Fruit fly (Drosophila melanogaster) whole organism, embryonic: ENCODE measurements around the gene CG10584.
A peak's percentile ranks its signal among the peaks of the same experiment; 100 is the strongest.

Experiments
- Awh ChIP-seq: fragments of 200-800 bp; sonication (Bioruptor generic); IDR thresholded peaks from 2 replicates; pipeline ENCODE4, ENCODE4 v1.3.6; 2022; ENCODE audit warnings: missing biosample characterization, missing genetic modification characterization
- B-H2 ChIP-seq: fragments of 200-800 bp; sonication (Bioruptor generic); optimal IDR thresholded peaks from 2 replicates; lab custom pipeline; 2018; ENCODE audit warnings: missing biosample characterization, mild to moderate bottlenecking, missing genetic modification characterization
- CG10267 ChIP-seq: fragments of 200-800 bp; sonication (Bioruptor generic); optimal IDR thresholded peaks from 2 replicates; lab custom pipeline; 2018; ENCODE audit warnings: missing biosample characterization, mild to moderate bottlenecking, missing genetic modification characterization, moderate library complexity
- CG10979 ChIP-seq: fragments of 200-800 bp; sonication (Bioruptor generic); optimal IDR thresholded peaks from 2 replicates; lab custom pipeline; 2018; ENCODE audit warnings: missing biosample characterization, mild to moderate bottlenecking, missing genetic modification characterization, moderate library complexity
- CG11398 ChIP-seq: fragments of 200-800 bp; sonication (Bioruptor generic); optimal IDR thresholded peaks from 2 replicates; lab custom pipeline; 2016; ENCODE audit warnings: missing biosample characterization, missing genetic modification characterization
- CG12659 ChIP-seq: fragments of 200-800 bp; sonication (Bioruptor generic); optimal IDR thresholded peaks from 3 replicates; lab custom pipeline; 2017; ENCODE audit warnings: mild to moderate bottlenecking, missing biosample characterization, missing genetic modification reagents, missing genetic modification characterization
- CG14014 ChIP-seq: fragments of 200-800 bp; sonication (Bioruptor generic); IDR thresholded peaks from 2 replicates; pipeline ENCODE4 v1.3.6; 2022; ENCODE audit warnings: missing biosample characterization, missing genetic modification characterization
- CG15514 ChIP-seq: fragments of 200-800 bp; sonication (Bioruptor generic); optimal IDR thresholded peaks from 3 replicates; lab custom pipeline; 2017; ENCODE audit warnings: missing biosample characterization, missing genetic modification characterization, mild to moderate bottlenecking, moderate library complexity, missing genetic modification reagents
- CG15696 ChIP-seq: fragments of 200-800 bp; sonication (Bioruptor generic); optimal IDR thresholded peaks from 2 replicates; lab custom pipeline; 2019; ENCODE audit warnings: missing biosample characterization, mild to moderate bottlenecking, missing genetic modification characterization, moderate library complexity
- CG17385 ChIP-seq: fragments of 200-800 bp; sonication (Bioruptor generic); optimal IDR thresholded peaks from 3 replicates; lab custom pipeline; 2018; ENCODE audit warnings: missing biosample characterization, mild to moderate bottlenecking, missing genetic modification characterization
- CG17912 ChIP-seq: fragments of 200-800 bp; sonication (Bioruptor generic); optimal IDR thresholded peaks from 2 replicates; lab custom pipeline; 2018; ENCODE audit warnings: missing biosample characterization, mild to moderate bottlenecking, missing genetic modification characterization
- CG18011 ChIP-seq: fragments of 200-800 bp; sonication (Bioruptor generic); optimal IDR thresholded peaks from 2 replicates; lab custom pipeline; 2017; ENCODE audit warnings: missing biosample characterization, missing genetic modification characterization, mild to moderate bottlenecking, moderate library complexity, missing genotype
- CG3065 ChIP-seq: fragments of 200-800 bp; sonication (Bioruptor generic); optimal IDR thresholded peaks from 2 replicates; lab custom pipeline; 2016; ENCODE audit warnings: missing biosample characterization, missing genetic modification characterization
- CG3281 ChIP-seq: fragments of 200-800 bp; sonication (Bioruptor generic); optimal IDR thresholded peaks from 3 replicates; lab custom pipeline; 2017; ENCODE audit warnings: missing biosample characterization, mild to moderate bottlenecking, missing genetic modification characterization
- CG34376 ChIP-seq: fragments of 200-800 bp; sonication (Bioruptor generic); optimal IDR thresholded peaks from 2 replicates; lab custom pipeline; 2018; ENCODE audit warnings: missing biosample characterization, mild to moderate bottlenecking, missing genetic modification characterization
- CG4328 ChIP-seq: fragments of 200-800 bp; sonication (Bioruptor generic); optimal IDR thresholded peaks from 3 replicates; lab custom pipeline; 2017; ENCODE audit warnings: missing biosample characterization, missing genetic modification reagents, missing genetic modification characterization
- CG6791 ChIP-seq: fragments of 200-800 bp; sonication (Bioruptor generic); IDR thresholded peaks from 3 replicates; pipeline ENCODE4 v1.3.6; 2022; ENCODE audit warnings: missing biosample characterization, missing genetic modification characterization; ENCODE audit not compliant: partially characterized antibody
- CG7839 ChIP-seq: fragments of 200-800 bp; sonication (Bioruptor generic); optimal IDR thresholded peaks from 3 replicates; lab custom pipeline; 2018; ENCODE audit warnings: missing biosample characterization, mild to moderate bottlenecking, missing genetic modification characterization, moderate library complexity
- CG9437 ChIP-seq: fragments of 200-800 bp; sonication (Bioruptor generic); optimal IDR thresholded peaks from 2 replicates; lab custom pipeline; 2018; ENCODE audit warnings: missing biosample characterization, mild to moderate bottlenecking, missing genetic modification characterization
- CG9932 ChIP-seq: fragments of 200-800 bp; sonication (Bioruptor generic); IDR thresholded peaks from 2 replicates; pipeline ENCODE4 v1.3.6; 2022; ENCODE audit warnings: missing biosample characterization, missing genetic modification characterization
- CrebB ChIP-seq: fragments of 200-800 bp; sonication (Bioruptor generic); optimal IDR thresholded peaks from 3 replicates; lab custom pipeline; 2018; ENCODE audit warnings: missing biosample characterization, mild to moderate bottlenecking, missing genetic modification characterization
- Doc3 ChIP-seq: fragments of 200-800 bp; sonication (Bioruptor generic); IDR thresholded peaks from 3 replicates; pipeline ENCODE4 v1.3.6; 2022; ENCODE audit warnings: missing biosample characterization, missing genetic modification characterization; ENCODE audit not compliant: partially characterized antibody
- E2f2 ChIP-seq: fragments of 200-800 bp; sonication (Bioruptor generic); IDR thresholded peaks from 2 replicates; pipeline ENCODE4 v1.3.6; 2022; ENCODE audit warnings: missing biosample characterization, missing genetic modification characterization
- Hr78 ChIP-seq, 2 experiments: fragments of 200-800 bp in 1 of 2; fragments of >200 bp in 1 of 2; sonication (Bioruptor generic) in 1 of 2; optimal IDR thresholded peaks; 2 replicates each; lab custom pipeline; 2017 to 2019; ENCODE audit warnings: missing biosample characterization in 2 of 2, missing genetic modification characterization in 2 of 2, mild to moderate bottlenecking in 1 of 2, moderate library complexity in 1 of 2
- Hsf ChIP-seq: fragments of 200-800 bp; sonication (Bioruptor generic); optimal IDR thresholded peaks from 3 replicates; lab custom pipeline; 2016; ENCODE audit warnings: missing biosample characterization, missing genetic modification characterization
- Lim3 ChIP-seq: fragments of 200-800 bp; sonication (Bioruptor generic); IDR thresholded peaks from 2 replicates; pipeline ENCODE4 v1.3.6; 2022; ENCODE audit warnings: missing biosample characterization, missing genetic modification characterization
- MESR4 ChIP-seq: fragments of 200-800 bp; sonication (Bioruptor generic); optimal IDR thresholded peaks from 2 replicates; lab custom pipeline; 2018; ENCODE audit warnings: missing biosample characterization, mild to moderate bottlenecking, missing genetic modification characterization, moderate library complexity
- NFAT ChIP-seq: fragments of 200-800 bp; sonication (Bioruptor generic); IDR thresholded peaks from 2 replicates; pipeline ENCODE4 v1.3.6; 2022; ENCODE audit warnings: missing biosample characterization, missing genetic modification characterization
- Side ChIP-seq: fragments of 200-800 bp; sonication (Bioruptor generic); optimal IDR thresholded peaks from 2 replicates; lab custom pipeline; 2016; ENCODE audit warnings: missing biosample characterization, missing genetic modification characterization
- Xrp1 ChIP-seq: fragments of 200-800 bp; sonication (Bioruptor generic); IDR thresholded peaks from 2 replicates; pipeline ENCODE4 v1.3.6; 2022; ENCODE audit warnings: missing biosample characterization, missing genetic modification characterization
- ara ChIP-seq: fragments of 200-800 bp; sonication (Bioruptor generic); IDR thresholded peaks from 2 replicates; pipeline ENCODE4 v1.3.6; 2022; ENCODE audit warnings: missing biosample characterization, missing genetic modification characterization
- crol ChIP-seq: fragments of 200-800 bp; sonication (Bioruptor generic); IDR thresholded peaks from 2 replicates; pipeline ENCODE4 v1.3.6; 2022; ENCODE audit warnings: missing biosample characterization, missing genetic modification characterization
- disco-r ChIP-seq: fragments of 200-800 bp; sonication (Bioruptor generic); optimal IDR thresholded peaks from 2 replicates; lab custom pipeline; 2016; ENCODE audit warnings: missing biosample characterization, missing genetic modification characterization
- ems ChIP-seq: fragments of 200-800 bp; sonication (Bioruptor generic); optimal IDR thresholded peaks from 3 replicates; lab custom pipeline; 2016; ENCODE audit warnings: missing biosample characterization, missing genetic modification characterization
- fd64A ChIP-seq: fragments of 200-800 bp; sonication (Bioruptor generic); optimal IDR thresholded peaks from 3 replicates; lab custom pipeline; 2018; ENCODE audit warnings: missing biosample characterization, mild to moderate bottlenecking, missing genetic modification characterization
- ftz-f1 ChIP-seq: fragments of 200-800 bp; sonication (Bioruptor generic); optimal IDR thresholded peaks from 2 replicates; lab custom pipeline; 2016; ENCODE audit warnings: missing biosample characterization, missing genetic modification characterization
- hkb ChIP-seq, 2 experiments: fragments of 200-800 bp in 1 of 2; fragments of >200 bp in 1 of 2; sonication (Bioruptor generic) in 1 of 2; IDR thresholded peaks in 1 of 2; optimal IDR thresholded peaks in 1 of 2; 2 replicates each; pipeline versions ENCODE4 v1.3.6 to Lab custom; 2017 to 2022; ENCODE audit warnings: missing biosample characterization in 1 of 2, missing genetic modification characterization in 1 of 2
- nmo ChIP-seq: fragments of 200-800 bp; sonication (Bioruptor generic); optimal IDR thresholded peaks from 2 replicates; lab custom pipeline; 2018; ENCODE audit warnings: missing biosample characterization, mild to moderate bottlenecking, missing genetic modification characterization, moderate library complexity
- pros ChIP-seq: fragments of 200-800 bp; sonication (Bioruptor generic); optimal IDR thresholded peaks from 3 replicates; lab custom pipeline; 2019; ENCODE audit warnings: missing biosample characterization, mild to moderate bottlenecking, missing genetic modification characterization, moderate library complexity
- repo ChIP-seq: fragments of 200-800 bp; sonication (Bioruptor generic); optimal IDR thresholded peaks from 2 replicates; lab custom pipeline; 2016; ENCODE audit warnings: missing biosample characterization, missing genetic modification characterization
- shn ChIP-seq: fragments of 200-800 bp; sonication (Bioruptor generic); optimal IDR thresholded peaks from 3 replicates; lab custom pipeline; 2016; ENCODE audit warnings: missing biosample characterization, missing genetic modification characterization
- so ChIP-seq: fragments of 200-800 bp; sonication (Bioruptor generic); IDR thresholded peaks from 3 replicates; pipeline ENCODE4 v1.3.6; 2022; ENCODE audit warnings: missing biosample characterization, missing genetic modification characterization
- sug ChIP-seq: fragments of 200-800 bp; optimal IDR thresholded peaks from 2 replicates; lab custom pipeline; 2019; ENCODE audit warnings: missing biosample characterization, mild to moderate bottlenecking, missing genetic modification characterization, moderate library complexity
- tup ChIP-seq: fragments of 200-800 bp; sonication (Bioruptor generic); optimal IDR thresholded peaks from 2 replicates; lab custom pipeline; 2016; ENCODE audit warnings: missing biosample characterization, mild to moderate bottlenecking, missing genetic modification characterization, moderate library complexity
- wek ChIP-seq: fragments of 200-800 bp; sonication (Bioruptor generic); optimal IDR thresholded peaks from 3 replicates; lab custom pipeline; 2018; ENCODE audit warnings: missing biosample characterization, mild to moderate bottlenecking, missing genetic modification characterization, moderate library complexity
- zf30C ChIP-seq: fragments of 200-800 bp; sonication (Bioruptor generic); optimal IDR thresholded peaks from 3 replicates; lab custom pipeline; 2018; ENCODE audit warnings: missing biosample characterization, mild to moderate bottlenecking, missing genetic modification characterization

The CG10584 gene

DNA sequence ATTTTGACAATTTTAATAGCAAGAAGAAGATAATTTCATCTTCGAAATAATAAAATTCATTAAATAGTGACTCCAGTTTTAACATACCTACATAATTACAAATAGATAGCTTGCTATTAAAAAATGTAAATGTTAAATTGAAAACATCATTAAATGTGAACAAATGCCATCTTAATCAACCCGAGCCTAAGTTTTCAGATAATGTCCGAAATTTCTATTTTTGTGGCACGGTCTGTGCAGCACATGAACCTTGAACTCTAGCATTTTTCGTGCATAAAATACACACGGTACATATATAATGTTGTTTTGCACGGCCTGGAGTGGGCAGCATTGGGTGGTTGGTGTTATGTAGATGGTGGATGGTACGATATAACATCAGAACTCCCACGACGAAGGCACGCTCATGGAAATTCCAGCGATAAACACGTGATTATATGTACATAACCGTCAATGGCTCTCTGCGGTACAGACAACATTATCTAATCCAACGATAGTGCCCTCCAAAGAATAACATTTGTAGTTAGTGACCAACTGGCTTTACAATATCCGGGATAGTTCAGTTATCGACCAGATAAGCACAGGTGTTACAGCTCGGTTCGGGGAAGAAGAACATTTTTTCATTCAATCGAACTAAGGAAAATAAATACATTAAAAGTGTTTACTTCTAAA, 19.0 kb upstream of the CG10584 start (continued):
- TF ChIP-seq CG9932 (GFP tag; lab: Robert Waterston, UW) (peak; percentile 9; the same call in 1 of the 2 replicates), CG3281 (GFP tag; lab: Kevin White, UChicago) (peak; percentile 28), CG17385 (GFP tag; lab: Kevin White, UChicago) (peak; percentile 29), hkb (optimal IDR thresholded peaks at IDR 0.05; lab: Kevin White, UChicago) (no peak), hkb (GFP tag; IDR thresholded peaks at IDR 0.05; lab: Robert Waterston, UW) (peak; percentile 19; the same call in 1 of the 2 replicates), sug (peak; percentile 80), Awh (GFP tag; lab: Robert Waterston, UW) (peak; percentile 14; the same call in 1 of the 2 replicates), CG34376 (GFP tag; lab: Kevin White, UChicago) (peak; percentile 33), Lim3 (GFP tag; lab: Robert Waterston, UW) (no peak)
- TF ChIP-seq, all 482 proteins: peak for 26

DNA sequence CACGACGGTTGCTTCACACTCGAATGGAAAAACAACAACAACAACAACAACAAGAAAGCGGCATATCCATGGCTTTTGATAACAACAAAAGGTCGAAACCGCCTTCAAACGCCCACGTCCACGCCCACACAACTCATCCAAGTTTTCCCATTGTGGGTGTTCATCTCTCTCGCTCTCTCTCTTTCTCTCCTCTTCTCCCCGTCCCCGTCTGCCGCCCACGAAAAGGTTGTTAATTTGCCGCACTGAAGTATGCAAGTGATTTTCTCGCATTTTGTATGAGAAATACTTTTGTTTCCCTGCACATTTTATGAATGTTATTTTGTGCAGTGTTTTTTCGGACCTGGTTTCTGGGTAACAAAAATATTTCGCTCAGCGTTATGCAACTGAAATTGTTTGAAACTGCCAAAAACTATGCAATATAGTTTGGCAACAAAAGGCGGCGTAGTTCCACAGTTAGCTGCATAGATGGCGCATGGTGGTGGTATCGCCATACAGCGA, 18.3 kb upstream of the CG10584 start:
- TF ChIP-seq CG10267 (tag; lab: Kevin White, UChicago): peak; percentile 43
- peak; percentile 20 for TF ChIP-seq CG7839
- TF ChIP-seq CG3065 (GFP tag; lab: Kevin White, UChicago): peak; percentile 97
- no peak for TF ChIP-seq Doc3 (GFP tag; lab: Robert Waterston, UW)
- no peak for TF ChIP-seq disco-r (GFP tag; lab: Kevin White, UChicago)
- peak; percentile 51 for TF ChIP-seq ftz-f1 (GFP tag; lab: Kevin White, UChicago)
- TF ChIP-seq CG15696 (tag; lab: Kevin White, UChicago): peak; percentile 28
- peak; percentile 10 for TF ChIP-seq fd64A (GFP tag; lab: Kevin White, UChicago)
- no peak for TF ChIP-seq ems (GFP tag; lab: Kevin White, UChicago)
- peak; percentile 36 for TF ChIP-seq Side (GFP tag; lab: Kevin White, UChicago)
- TF ChIP-seq CG15514 (GFP tag; lab: Kevin White, UChicago): peak; percentile 47
- peak; percentile 100 for TF ChIP-seq CG10979
- TF ChIP-seq E2f2 (GFP tag; lab: Robert Waterston, UW): 0 out of 2 replicates have a peak, but pooled peaks have one; percentile 25
- peak; percentile 48; the same call in 1 of the 3 replicates for TF ChIP-seq so (GFP tag; lab: Robert Waterston, UW)
- peak; percentile 18 for TF ChIP-seq nmo (GFP tag; lab: Kevin White, UChicago)
- no peak for TF ChIP-seq Hr78 (GFP tag; optimal IDR thresholded peaks at IDR 0.05; lab: Kevin White, UChicago)
- no peak for TF ChIP-seq CG18011 (GFP tag; lab: Kevin White, UChicago)
- peak; percentile 32 for TF ChIP-seq shn
- peak; percentile 100 for TF ChIP-seq crol (GFP tag; lab: Robert Waterston, UW)
- no peak; the same call in 1 of the 2 replicates for TF ChIP-seq ara (GFP tag; lab: Robert Waterston, UW)
- TF ChIP-seq Xrp1 (GFP tag; lab: Robert Waterston, UW): 0 out of 2 replicates have a peak, but pooled peaks have one; percentile 22
- peak; percentile 5 for TF ChIP-seq repo (GFP tag; lab: Kevin White, UChicago)
- peak; percentile 32 for TF ChIP-seq CG12659 (GFP tag; lab: Kevin White, UChicago)
- 0 out of 2 replicates have a peak, but pooled peaks have one; percentile 34 for TF ChIP-seq CG14014
- TF ChIP-seq wek (GFP tag; lab: Kevin White, UChicago): peak; percentile 89
- no peak for TF ChIP-seq tup (GFP tag; lab: Kevin White, UChicago)
- peak; percentile 100 for TF ChIP-seq zf30C (GFP tag; lab: Kevin White, UChicago)
- TF ChIP-seq CG11398 (GFP tag; lab: Kevin White, UChicago): peak; percentile 4
- no peak for TF ChIP-seq CG9437 (GFP tag; lab: Kevin White, UChicago)
- TF ChIP-seq B-H2 (GFP tag; lab: Kevin White, UChicago): peak; percentile 55
- TF ChIP-seq NFAT (GFP tag; lab: Robert Waterston, UW): peak; percentile 69; the same call in 1 of the 2 replicates
- peak; percentile 60 for TF ChIP-seq CrebB (tag; lab: Kevin White, UChicago)
- peak; percentile 37 for TF ChIP-seq CG17912
- no peak for TF ChIP-seq Hsf (GFP tag; lab: Kevin White, UChicago)
- TF ChIP-seq pros: peak; percentile 79
- TF ChIP-seq CG6791 (GFP tag; lab: Robert Waterston, UW): peak; percentile 62; the same call in 1 of the 3 replicates
- TF ChIP-seq MESR4 (GFP tag; lab: Kevin White, UChicago): peak; percentile 7
- TF ChIP-seq CG4328: no peak
